Fruit fly (Drosophila melanogaster) whole organism, embryonic: ENCODE measurements around the gene Unc-115a.
A peak's percentile ranks its signal among the peaks of the same experiment; 100 is the strongest.

ENCODE experiments used
- Adf1 ChIP-seq: fragments of 200-800 bp; sonication (Bioruptor generic); IDR thresholded peaks from 2 replicates; pipeline ENCODE4 v1.3.6; 2022; ENCODE audit warnings: missing biosample characterization, missing genetic modification characterization
- Aef1 ChIP-seq: fragments of 200-800 bp; sonication (Bioruptor generic); IDR thresholded peaks from 3 replicates; pipeline ENCODE4 v1.3.6; 2022; ENCODE audit warnings: missing biosample characterization, missing genetic modification characterization
- BEAF-32 ChIP-seq: fragments of 200-800 bp; sonication (Bioruptor generic); optimal IDR thresholded peaks from 3 replicates; lab custom pipeline; 2017; ENCODE audit warnings: missing biosample characterization, missing genetic modification characterization, mild to moderate bottlenecking, moderate library complexity, missing genetic modification reagents
- Bdp1 ChIP-seq: fragments of 200-800 bp; sonication (Bioruptor generic); optimal IDR thresholded peaks from 3 replicates; lab custom pipeline; 2016; ENCODE audit warnings: missing biosample characterization, missing genetic modification characterization
- CG10431 ChIP-seq: fragments of 200-800 bp; sonication (Bioruptor generic); optimal IDR thresholded peaks from 3 replicates; lab custom pipeline; 2018; ENCODE audit warnings: missing biosample characterization, mild to moderate bottlenecking, missing genetic modification characterization
- CG11560 ChIP-seq: fragments of 200-800 bp; sonication (Bioruptor generic); IDR thresholded peaks from 3 replicates; pipeline ENCODE4 v1.3.6; 2022; ENCODE audit warnings: missing biosample characterization, missing genetic modification characterization
- CG11723 ChIP-seq: fragments of 200-800 bp; sonication (Bioruptor generic); optimal IDR thresholded peaks from 2 replicates; lab custom pipeline; 2017; ENCODE audit warnings: missing biosample characterization, mild to moderate bottlenecking, missing genetic modification characterization
- CG17186 ChIP-seq: fragments of 200-800 bp; sonication (Bioruptor generic); optimal IDR thresholded peaks from 3 replicates; lab custom pipeline; 2017; ENCODE audit warnings: missing biosample characterization, missing genetic modification reagents, missing genetic modification characterization
- CG17385 ChIP-seq: fragments of 200-800 bp; sonication (Bioruptor generic); optimal IDR thresholded peaks from 3 replicates; lab custom pipeline; 2018; ENCODE audit warnings: missing biosample characterization, mild to moderate bottlenecking, missing genetic modification characterization
- CG2875 ChIP-seq: fragments of 200-800 bp; sonication (Bioruptor generic); optimal IDR thresholded peaks from 2 replicates; lab custom pipeline; 2017; ENCODE audit warnings: missing biosample characterization, mild to moderate bottlenecking, missing genetic modification characterization, missing genetic modification reagents
- CG30403 ChIP-seq: fragments of 200-800 bp; sonication (Bioruptor generic); optimal IDR thresholded peaks from 3 replicates; lab custom pipeline; 2016; ENCODE audit warnings: missing biosample characterization, missing genetic modification characterization
- CG32532 ChIP-seq: fragments of 200-800 bp; sonication (Bioruptor generic); IDR thresholded peaks from 2 replicates; pipeline ENCODE4 v1.3.6; 2022; ENCODE audit warnings: missing biosample characterization, missing genetic modification characterization
- CG3407 ChIP-seq: fragments of 200-800 bp; sonication (Bioruptor generic); optimal IDR thresholded peaks from 2 replicates; lab custom pipeline; 2018; ENCODE audit warnings: missing biosample characterization, mild to moderate bottlenecking, missing genetic modification characterization
- CG3847 ChIP-seq: fragments of 200-800 bp; sonication (Bioruptor generic); IDR thresholded peaks from 2 replicates; pipeline ENCODE4 v1.3.6; 2022; ENCODE audit warnings: missing biosample characterization, missing genetic modification characterization
- CG4404 ChIP-seq: fragments of 200-800 bp; sonication (Bioruptor generic); IDR thresholded peaks from 2 replicates; pipeline ENCODE4 v1.3.6; 2022; ENCODE audit warnings: missing biosample characterization, missing genetic modification characterization
- CG4730 ChIP-seq: fragments of 200-800 bp; sonication (Bioruptor generic); IDR thresholded peaks from 2 replicates; pipeline ENCODE4 v1.3.6; 2022; ENCODE audit warnings: missing biosample characterization, missing genetic modification characterization
- CG6689 ChIP-seq: fragments of 200-800 bp; sonication (Bioruptor generic); IDR thresholded peaks from 2 replicates; pipeline ENCODE4 v1.3.6; 2022; ENCODE audit warnings: missing biosample characterization, missing genetic modification characterization
- CG6765 ChIP-seq: fragments of 200-800 bp; sonication (Bioruptor generic); optimal IDR thresholded peaks from 3 replicates; lab custom pipeline; 2017; ENCODE audit warnings: missing biosample characterization, mild to moderate bottlenecking, missing genetic modification characterization
- CG7745 ChIP-seq: fragments of 200-800 bp; sonication (Bioruptor generic); optimal IDR thresholded peaks from 2 replicates; lab custom pipeline; 2018; ENCODE audit warnings: missing biosample characterization, mild to moderate bottlenecking, missing genetic modification characterization, moderate library complexity
- CG9727 ChIP-seq: fragments of 200-800 bp; sonication (Bioruptor generic); optimal IDR thresholded peaks from 3 replicates; lab custom pipeline; 2017; ENCODE audit warnings: missing biosample characterization, mild to moderate bottlenecking, missing genetic modification characterization
- Dek ChIP-seq: fragments of 200-800 bp; sonication (Bioruptor generic); optimal IDR thresholded peaks from 3 replicates; lab custom pipeline; 2019; ENCODE audit warnings: missing biosample characterization, mild to moderate bottlenecking, missing genetic modification characterization, moderate library complexity
- Dp ChIP-seq: fragments of 200-800 bp; sonication (Bioruptor generic); optimal IDR thresholded peaks from 2 replicates; lab custom pipeline; 2018; ENCODE audit warnings: missing biosample characterization, mild to moderate bottlenecking, missing genetic modification characterization, moderate library complexity
- Ets97D ChIP-seq: fragments of 200-800 bp; sonication (Bioruptor generic); optimal IDR thresholded peaks from 3 replicates; lab custom pipeline; 2016; ENCODE audit warnings: missing biosample characterization, missing genetic modification characterization
- Fer1 ChIP-seq: fragments of 200-800 bp; sonication (Bioruptor generic); optimal IDR thresholded peaks from 2 replicates; lab custom pipeline; 2017; ENCODE audit warnings: missing biosample characterization, mild to moderate bottlenecking, missing genetic modification characterization
- HLH3B ChIP-seq: fragments of 200-800 bp; sonication (Bioruptor generic); IDR thresholded peaks from 2 replicates; pipeline ENCODE4 v1.3.6; 2022; ENCODE audit warnings: missing biosample characterization, missing genetic modification characterization
- Hr39 ChIP-seq: fragments of >200 bp; optimal IDR thresholded peaks from 2 replicates; lab custom pipeline; 2017
- Lpt ChIP-seq: fragments of >200 bp; optimal IDR thresholded peaks from 2 replicates; lab custom pipeline; 2018; ENCODE audit warnings: missing biosample characterization, missing genetic modification characterization
- Mes4 ChIP-seq: fragments of 200-800 bp; sonication (Bioruptor generic); optimal IDR thresholded peaks from 2 replicates; lab custom pipeline; 2016; ENCODE audit warnings: missing biosample characterization, missing genetic modification characterization
- Mrtf ChIP-seq: fragments of 200-800 bp; sonication (Bioruptor generic); IDR thresholded peaks from 3 replicates; pipeline ENCODE4 v1.3.6; 2022; ENCODE audit warnings: missing biosample characterization, missing genetic modification characterization
- Optix ChIP-seq: fragments of 200-800 bp; sonication (Bioruptor generic); IDR thresholded peaks from 3 replicates; pipeline ENCODE4 v1.3.6; 2022; ENCODE audit warnings: missing biosample characterization, missing genetic modification characterization
- Pdp1 ChIP-seq, 2 experiments: fragments of 200-800 bp; sonication (Bioruptor generic); optimal IDR thresholded peaks; 3 replicates each; lab custom pipeline; 2016; ENCODE audit warnings: missing biosample characterization in 2 of 2, missing genetic modification characterization in 2 of 2, mild to moderate bottlenecking in 1 of 2, moderate library complexity in 1 of 2
- Sry-β ChIP-seq: fragments of 200-800 bp; sonication (Bioruptor generic); optimal IDR thresholded peaks from 2 replicates; lab custom pipeline; 2018; ENCODE audit warnings: missing biosample characterization, mild to moderate bottlenecking, missing genetic modification characterization, moderate library complexity
- az2 ChIP-seq: fragments of 200-800 bp; sonication (Bioruptor generic); optimal IDR thresholded peaks from 3 replicates; lab custom pipeline; 2016; ENCODE audit warnings: missing biosample characterization, missing genetic modification characterization
- br ChIP-seq: fragments of >200 bp; optimal IDR thresholded peaks from 2 replicates; lab custom pipeline; 2017
- dimm ChIP-seq: fragments of 200-800 bp; sonication (Bioruptor generic); IDR thresholded peaks from 2 replicates; pipeline ENCODE4 v1.3.6; 2022; ENCODE audit warnings: missing biosample characterization, missing genetic modification characterization
- ems ChIP-seq: fragments of 200-800 bp; sonication (Bioruptor generic); optimal IDR thresholded peaks from 3 replicates; lab custom pipeline; 2016; ENCODE audit warnings: missing biosample characterization, missing genetic modification characterization
- exex ChIP-seq: fragments of 200-800 bp; sonication (Bioruptor generic); optimal IDR thresholded peaks from 4 replicates; lab custom pipeline; 2018; ENCODE audit warnings: missing biosample characterization, mild to moderate bottlenecking, missing genetic modification characterization, moderate library complexity
- grau ChIP-seq: fragments of 200-800 bp; optimal IDR thresholded peaks from 3 replicates; lab custom pipeline; 2019; ENCODE audit warnings: missing biosample characterization, mild to moderate bottlenecking, missing genetic modification characterization, moderate library complexity
- gsb-n ChIP-seq: fragments of 200-800 bp; sonication (Bioruptor generic); optimal IDR thresholded peaks from 3 replicates; lab custom pipeline; 2018; ENCODE audit warnings: missing biosample characterization, mild to moderate bottlenecking, missing genetic modification characterization
- h ChIP-seq: fragments of >200 bp; optimal IDR thresholded peaks from 2 replicates; lab custom pipeline; 2017
- ken ChIP-seq: fragments of 200-800 bp; sonication (Bioruptor generic); IDR thresholded peaks from 3 replicates; pipeline ENCODE4 v1.3.6; 2022; ENCODE audit warnings: missing biosample characterization, missing genetic modification characterization
- kni ChIP-seq: fragments of 200-800 bp; sonication (Bioruptor generic); optimal IDR thresholded peaks from 3 replicates; lab custom pipeline; 2017; ENCODE audit warnings: mild to moderate bottlenecking, missing biosample characterization, missing genetic modification reagents, missing genetic modification characterization
- lola ChIP-seq, 3 experiments: fragments of >200 bp in 2 of 3; fragments of 200-800 bp in 1 of 3; sonication (Bioruptor generic) in 1 of 3; optimal IDR thresholded peaks; 2 replicates each; lab custom pipeline; 2017 to 2019; ENCODE audit warnings: missing biosample characterization in 3 of 3, missing genetic modification characterization in 3 of 3, mild to moderate bottlenecking in 1 of 3, moderate library complexity in 1 of 3
- mld ChIP-seq: fragments of 200-800 bp; sonication (Bioruptor generic); IDR thresholded peaks from 3 replicates; pipeline ENCODE4 v1.3.6; 2022; ENCODE audit warnings: missing biosample characterization, missing genetic modification characterization; ENCODE audit not compliant: partially characterized antibody
- otp ChIP-seq: fragments of 200-800 bp; sonication (Bioruptor generic); IDR thresholded peaks from 3 replicates; pipeline ENCODE4, ENCODE4 v1.3.6; 2022; ENCODE audit warnings: missing biosample characterization, missing genetic modification characterization
- p53 ChIP-seq: fragments of 200-800 bp; sonication (Bioruptor generic); optimal IDR thresholded peaks from 2 replicates; lab custom pipeline; 2016; ENCODE audit warnings: missing biosample characterization, missing genetic modification characterization
- pan ChIP-seq, 4 experiments: fragments of >200 bp in 3 of 4; fragments of 200-800 bp in 1 of 4; sonication (Bioruptor generic) in 1 of 4; optimal IDR thresholded peaks in 3 of 4; IDR thresholded peaks in 1 of 4; 2 replicates each; pipeline versions ENCODE4 v1.3.6 to Lab custom; 2017 to 2022; ENCODE audit warnings: missing biosample characterization in 2 of 4, missing genetic modification characterization in 2 of 4, mixed read lengths in 1 of 4
- pfk ChIP-seq: fragments of 200-800 bp; sonication (Bioruptor generic); optimal IDR thresholded peaks from 2 replicates; lab custom pipeline; 2018; ENCODE audit warnings: missing biosample characterization, mild to moderate bottlenecking, missing genetic modification characterization, moderate library complexity
- pho ChIP-seq: fragments of 200-800 bp; sonication (Bioruptor generic); optimal IDR thresholded peaks from 2 replicates; lab custom pipeline; 2016; ENCODE audit warnings: missing biosample characterization, missing genetic modification characterization
- tna ChIP-seq: fragments of 200-800 bp; sonication (Bioruptor generic); IDR thresholded peaks from 2 replicates; pipeline ENCODE4 v1.3.6; 2022; ENCODE audit warnings: missing biosample characterization, missing genetic modification characterization; ENCODE audit not compliant: partially characterized antibody

Unc-115a gene

dm6 chr3R:9747875-9747899, 42.5 kb upstream of the Unc-115a start, which contains the start of gene PpD3:
Gene PpD3 (plus strand): TSS chr3R:9747875.
- TF ChIP-seq ken (GFP tag; lab: Robert Waterston, UW) (no peak), ems (GFP tag; lab: Kevin White, UChicago) (no peak), CG4730 (GFP tag; lab: Robert Waterston, UW) (no peak), tna (GFP tag; lab: Robert Waterston, UW) (no peak), BEAF-32 (GFP tag; lab: Kevin White, UChicago) (peak; percentile 42)

dm6 chr3R:9747272-9747874, 42.2 kb upstream of the Unc-115a start, which contains the start of gene CG12948:
Gene CG12948 (minus strand): TSS chr3R:9747744.
- peak; percentile 72 for TF ChIP-seq CG30403 (GFP tag; lab: Kevin White, UChicago)
- TF ChIP-seq Sry-β = peak; percentile 90
- no peak for TF ChIP-seq Mrtf (GFP tag; lab: Robert Waterston, UW)
- no peak for TF ChIP-seq pan (optimal IDR thresholded peaks at IDR 0.05; lab: Kevin White, UChicago)
- TF ChIP-seq pan (GFP tag; optimal IDR thresholded peaks at IDR 0.05 in 1 of 2, IDR thresholded peaks at IDR 0.05 in 1 of 2) = no peak
- TF ChIP-seq otp (GFP tag; lab: Robert Waterston, UW) = no peak
- no peak for TF ChIP-seq CG7745
- peak; percentile 61 for TF ChIP-seq CG9727 (GFP tag; lab: Kevin White, UChicago)
- peak; percentile 57 for TF ChIP-seq Fer1
- TF ChIP-seq p53 (GFP tag; lab: Kevin White, UChicago) = no peak
- no peak for TF ChIP-seq CG3407 (GFP tag; lab: Kevin White, UChicago)
- no peak for TF ChIP-seq pfk (GFP tag; lab: Kevin White, UChicago)
- TF ChIP-seq CG2875 (GFP tag; lab: Kevin White, UChicago) = peak; percentile 11
- no peak for TF ChIP-seq CG6765 (GFP tag; lab: Kevin White, UChicago)
- TF ChIP-seq Ets97D (GFP tag; lab: Kevin White, UChicago) = peak; percentile 46
- TF ChIP-seq Hr39 (lab: Kevin White, UChicago) = no peak
- TF ChIP-seq Adf1 (GFP tag; lab: Robert Waterston, UW) = peak; percentile 26; the same call in 1 of the 2 replicates
- TF ChIP-seq Lpt = no peak
- no peak for TF ChIP-seq Optix
- peak; percentile 54 for TF ChIP-seq kni (GFP tag; lab: Kevin White, UChicago)
- TF ChIP-seq Dek (tag; lab: Kevin White, UChicago) = no peak
- TF ChIP-seq dimm (GFP tag; lab: Robert Waterston, UW) = no peak
- TF ChIP-seq az2 = peak; percentile 3
- TF ChIP-seq CG11560 = peak; percentile 44; the same call in 1 of the 3 replicates
- TF ChIP-seq Bdp1 = peak; percentile 23
- TF ChIP-seq Aef1 = no peak
- TF ChIP-seq CG3847 (GFP tag; lab: Robert Waterston, UW) = peak; percentile 54
- TF ChIP-seq CG4730 (GFP tag; lab: Robert Waterston, UW) = no peak
- TF ChIP-seq CG17186 (GFP tag; lab: Kevin White, UChicago) = no peak
- TF ChIP-seq exex = no peak
- peak; percentile 56 for TF ChIP-seq CG17385 (GFP tag; lab: Kevin White, UChicago)
- no peak for TF ChIP-seq Mes4 (GFP tag; lab: Kevin White, UChicago)
- peak; percentile 33; the same call in 1 of the 2 replicates for TF ChIP-seq CG32532
- TF ChIP-seq Pdp1 (GFP tag; optimal IDR thresholded peaks at IDR 0.05; lab: Kevin White, UChicago) = peak; percentile 36 to 83
- TF ChIP-seq gsb-n (tag; lab: Kevin White, UChicago) = no peak
- no peak for TF ChIP-seq Dp (GFP tag; lab: Kevin White, UChicago)
- TF ChIP-seq mld (GFP tag; lab: Robert Waterston, UW) = peak; percentile 79; the same call in 1 of the 3 replicates
- 0 out of 2 replicates have a peak, but pooled peaks have one; percentile 16 for TF ChIP-seq HLH3B (GFP tag; lab: Robert Waterston, UW)
- TF ChIP-seq pho (GFP tag; lab: Kevin White, UChicago) = peak; percentile 40
- TF ChIP-seq h (lab: Kevin White, UChicago) = no peak
- peak in 1 of 3 experiments; percentile 63 for TF ChIP-seq lola (GFP tag; optimal IDR thresholded peaks at IDR 0.05; lab: Kevin White, UChicago)
- TF ChIP-seq CG10431 (GFP tag; lab: Kevin White, UChicago) = no peak
- 0 out of 2 replicates have a peak, but pooled peaks have one; percentile 28 for TF ChIP-seq CG4404 (GFP tag; lab: Robert Waterston, UW)
- TF ChIP-seq CG11723 = no peak
- peak; percentile 67 for TF ChIP-seq grau (tag; lab: Kevin White, UChicago)
- no peak for TF ChIP-seq CG6689
- TF ChIP-seq br (lab: Kevin White, UChicago) = no peak
